Worm (Caenorhabditis elegans) whole organism, L1 larva: ENCODE data around the gene sec-31.

Experiments
- alr-1 ChIP-seq: fragments of 200-800 bp; sonication (Bioruptor generic); optimal IDR thresholded peaks from 2 replicates; lab custom pipeline; 2018; ENCODE audit warnings: borderline replicate concordance, mild to moderate bottlenecking, missing genetic modification characterization, missing compliant biosample characterization
- ama-1 ChIP-seq: fragments of 150-350 bp; optimal IDR thresholded peaks from 2 replicates; lab custom pipeline; 2014
- egl-27 ChIP-seq, 2 experiments: fragments of 150-350 bp in 1 of 2; sonication (generic microtip); optimal IDR thresholded peaks; 3 replicates each; lab custom pipeline; 2017 to 2018; ENCODE audit warnings: missing biosample characterization in 2 of 2, missing genetic modification characterization in 2 of 2, missing genetic modification reagents in 2 of 2
- elt-3 ChIP-seq, 6 experiments: fragments of 150-350 bp in 1 of 6; sonication (generic microtip); optimal IDR thresholded peaks; 2 replicates each; lab custom pipeline; 2017 to 2018; ENCODE audit warnings: missing biosample characterization in 6 of 6, missing genetic modification characterization in 6 of 6, inconsistent platforms in 1 of 6
- isw-1 ChIP-seq: fragments of 200-800 bp; sonication (Bioruptor generic); IDR thresholded peaks from 2 replicates; pipeline ENCODE4 v1.3.6; 2022; ENCODE audit warnings: missing genetic modification characterization, missing compliant biosample characterization
- mdl-1 ChIP-seq, 2 experiments: fragments of 150-350 bp; optimal IDR thresholded peaks; 2 replicates each; lab custom pipeline; 2014 to 2017; ENCODE audit warnings: missing biosample characterization in 2 of 2, missing genetic modification characterization in 2 of 2, inconsistent platforms in 1 of 2
- nhr-71 ChIP-seq: sonication (generic microtip); optimal IDR thresholded peaks from 2 replicates; lab custom pipeline; 2016; ENCODE audit warnings: mild to moderate bottlenecking, missing genetic modification characterization, moderate library complexity, missing compliant biosample characterization
- nhr-90 ChIP-seq: sonication (generic microtip); optimal IDR thresholded peaks from 2 replicates; lab custom pipeline; 2016; ENCODE audit warnings: mild to moderate bottlenecking, missing genetic modification characterization, missing compliant biosample characterization; ENCODE audit not compliant: poor library complexity
- tbx-2 ChIP-seq: sonication (generic microtip); optimal IDR thresholded peaks from 2 replicates; lab custom pipeline; 2016; ENCODE audit warnings: missing genetic modification characterization, missing compliant biosample characterization
- unc-30 ChIP-seq: sonication (generic microtip); optimal IDR thresholded peaks from 2 replicates; lab custom pipeline; 2017; ENCODE audit warnings: missing biosample characterization, missing genetic modification characterization

DNA sequence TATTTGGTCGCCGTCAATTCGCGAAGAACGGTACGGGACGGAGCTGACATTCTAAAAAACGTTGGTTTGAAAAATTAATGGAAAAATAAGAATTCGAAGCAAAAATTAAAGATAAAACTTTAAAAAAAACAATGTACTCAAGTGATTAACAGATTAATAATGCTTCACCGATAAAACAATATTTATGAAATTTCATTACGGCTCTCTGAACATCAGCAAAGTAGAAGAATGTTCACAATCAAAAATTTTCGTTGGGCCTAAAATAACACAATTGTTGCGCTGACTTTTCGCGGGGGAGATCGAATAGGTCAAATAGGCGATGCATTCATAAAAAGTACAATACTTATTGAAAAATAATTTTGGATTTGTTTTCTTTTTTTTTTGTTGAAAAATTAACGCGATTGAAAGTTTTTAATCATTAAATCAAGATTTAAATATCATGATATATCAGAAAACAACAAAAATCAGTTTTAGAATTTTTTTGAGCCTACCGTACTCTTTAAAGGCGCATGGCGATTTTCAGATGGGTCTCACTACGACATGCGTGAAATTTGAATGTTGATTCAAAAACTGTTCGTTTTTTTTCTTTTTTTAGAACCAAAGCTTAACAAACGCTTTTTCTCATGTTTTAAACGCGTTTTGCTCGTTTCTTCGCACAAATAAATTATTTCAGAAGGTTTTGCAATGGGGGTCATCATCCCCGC is 31.8 kb upstream of the sec-31 start, which contains the start of the genes memi-3 and cyp-31A2:
- TF ChIP-seq unc-30 (tag; lab: Kevin White, UChicago) (no peak), tbx-2 (no peak), nhr-90 (tag; lab: Kevin White, UChicago) (no peak), mdl-1 (tag; optimal IDR thresholded peaks at IDR 0.05; lab: Kevin White, UChicago) (no peak), egl-27 (tag; optimal IDR thresholded peaks at IDR 0.05; lab: Kevin White, UChicago) (no peak), alr-1 (no peak), ama-1 (no peak), isw-1 (GFP tag; lab: Robert Waterston, UW) (no peak), nhr-71 (no peak), elt-3 (tag; optimal IDR thresholded peaks at IDR 0.05; lab: Kevin White, UChicago) (no peak)
